Fruit fly (Drosophila melanogaster): ENCODE results near the gene Pus1.

Gene Pus1

DNA sequence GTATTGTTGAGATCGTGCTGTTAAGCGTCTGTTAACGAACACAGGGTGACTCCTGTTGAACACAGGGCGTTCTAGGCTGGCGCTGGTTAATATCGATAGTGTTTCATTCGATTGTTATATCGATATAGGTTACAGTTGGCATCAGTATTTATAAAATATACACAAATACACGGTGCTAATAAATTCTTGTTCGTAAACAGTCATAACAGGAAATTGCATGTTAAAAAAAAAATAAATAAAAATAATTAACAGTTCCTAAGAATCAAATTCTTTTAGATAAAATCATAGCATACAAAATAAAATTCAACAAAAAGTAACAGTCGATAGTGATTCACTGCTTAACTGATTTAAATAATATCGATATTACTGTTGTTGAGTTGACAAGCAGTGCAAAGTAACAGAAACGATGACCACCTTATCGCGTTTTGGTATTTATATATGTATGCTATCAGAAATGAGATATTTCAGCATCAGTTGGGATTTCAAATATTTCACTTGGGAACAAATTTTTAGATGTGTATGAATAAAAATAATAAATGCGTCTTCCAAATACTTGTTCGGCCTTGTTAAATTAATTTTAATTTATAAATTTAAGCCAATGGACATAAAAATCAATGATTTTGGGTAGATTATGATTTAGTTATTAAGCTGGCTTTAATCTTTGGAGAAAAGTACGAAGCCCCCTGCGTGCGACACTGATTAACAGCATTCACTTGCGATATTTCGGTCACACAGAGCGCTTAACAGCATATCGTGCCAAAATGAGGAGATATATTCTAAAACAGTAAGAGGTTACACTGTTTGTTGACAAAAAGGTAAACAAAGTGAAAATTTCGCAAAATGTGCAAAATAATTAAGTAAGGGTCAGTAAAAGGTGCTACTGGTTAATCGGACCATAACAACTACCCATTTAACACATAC lies 42.5 kb upstream of the Pus1 start, which contains the start of the genes Pi3K92E and Lrrk (continued):
- TF ChIP-seq Rx (GFP tag; IDR thresholded peaks at IDR 0.05) (0 out of 2 replicates have a peak, but pooled peaks have one; percentile 9), CG12744 (GFP tag; optimal IDR thresholded peaks at IDR 0.05) (no peak), CG17829 (tag; optimal IDR thresholded peaks at IDR 0.05) (no peak), CG4820 (GFP tag; optimal IDR thresholded peaks at IDR 0.05) (peak; percentile 27), tio (GFP tag; optimal IDR thresholded peaks at IDR 0.05) (no peak), Neu2 (GFP tag; optimal IDR thresholded peaks at IDR 0.05; ENCODE audit: borderline replicate concordance) (peak; percentile 79), H15 (GFP tag; IDR thresholded peaks at IDR 0.05) (no peak), emc (GFP tag; optimal IDR thresholded peaks at IDR 0.05) (no peak), bbx (GFP tag; IDR thresholded peaks at IDR 0.05; ENCODE audit: partially characterized antibody) (peak; percentile 77), CG18619 (GFP tag; optimal IDR thresholded peaks at IDR 0.05) (no peak), Doc3 (GFP tag; IDR thresholded peaks at IDR 0.05; ENCODE audit: partially characterized antibody) (peak; percentile 74), CG15479 (GFP tag; optimal IDR thresholded peaks at IDR 0.05) (no peak), tup (GFP tag; optimal IDR thresholded peaks at IDR 0.05) (no peak), gcm (GFP tag; optimal IDR thresholded peaks at IDR 0.05) (no peak), slbo (GFP tag; IDR thresholded peaks at IDR 0.05) (peak; percentile 47; the same call in 1 of the 2 replicates), HLH4C (GFP tag; IDR thresholded peaks at IDR 0.05; ENCODE audit: partially characterized antibody) (peak; percentile 91), CG10147 (GFP tag; optimal IDR thresholded peaks at IDR 0.05) (no peak), CG30020 (tag; optimal IDR thresholded peaks at IDR 0.05) (peak; percentile 53), ab (GFP tag; optimal IDR thresholded peaks at IDR 0.05) (no peak), p53 (GFP tag; optimal IDR thresholded peaks at IDR 0.05) (no peak), CG12219 (GFP tag; optimal IDR thresholded peaks at IDR 0.05) (no peak), Dip3 (GFP tag; optimal IDR thresholded peaks at IDR 0.05) (no peak), Ptx1 (GFP tag; IDR thresholded peaks at IDR 0.05) (no peak), CG17186 (GFP tag; optimal IDR thresholded peaks at IDR 0.05) (peak; percentile 75), Mad (GFP tag; optimal IDR thresholded peaks at IDR 0.05) (peak; percentile 56), CG6254 (GFP tag; optimal IDR thresholded peaks at IDR 0.05) (peak; percentile 99), Hr51 (GFP tag; optimal IDR thresholded peaks at IDR 0.05) (no peak), CG2889 (GFP tag; IDR thresholded peaks at IDR 0.05) (no peak), CG14860 (GFP tag; IDR thresholded peaks at IDR 0.05; ENCODE audit: partially characterized antibody) (peak; percentile 85), CrebB (tag; optimal IDR thresholded peaks at IDR 0.05) (no peak), otp (GFP tag; IDR thresholded peaks at IDR 0.05) (no peak), lbe (GFP tag; optimal IDR thresholded peaks at IDR 0.05) (no peak), sima (GFP tag; optimal IDR thresholded peaks at IDR 0.05) (no peak), CG15269 (tag; optimal IDR thresholded peaks at IDR 0.05) (no peak), CG33557 (GFP tag; optimal IDR thresholded peaks at IDR 0.05) (no peak), Tbp (GFP tag; optimal IDR thresholded peaks at IDR 0.05) (no peak), CG14965 (GFP tag; optimal IDR thresholded peaks at IDR 0.05; ENCODE audit: borderline replicate concordance) (no peak), CG4707 (GFP tag; optimal IDR thresholded peaks at IDR 0.05) (peak; percentile 22), tin (GFP tag; optimal IDR thresholded peaks at IDR 0.05) (no peak), gsb (GFP tag; IDR thresholded peaks at IDR 0.05) (no peak), Nf-YA (GFP tag; IDR thresholded peaks at IDR 0.05) (no peak), nom (GFP tag; optimal IDR thresholded peaks at IDR 0.05) (no peak), nmo (GFP tag; optimal IDR thresholded peaks at IDR 0.05) (peak; percentile 19), onecut (GFP tag; IDR thresholded peaks at IDR 0.05) (no peak; the same call in 1 of the 2 replicates), CG11085 (GFP tag; IDR thresholded peaks at IDR 0.05) (no peak), CG10274 (GFP tag; optimal IDR thresholded peaks at IDR 0.05) (no peak), CG34376 (GFP tag; optimal IDR thresholded peaks at IDR 0.05) (no peak), CG43689 (GFP tag; IDR thresholded peaks at IDR 0.05) (no peak)

All from whole organism, embryonic.